Fruit fly (Drosophila melanogaster) whole organism, prepupa: ENCODE measurements around the gene brat.

Source experiments
- CG10631 ChIP-seq: fragments of 200-800 bp; sonication (Bioruptor generic); optimal IDR thresholded peaks from 2 replicates; lab custom pipeline; 2016; ENCODE audit warnings: missing biosample characterization, missing genetic modification characterization
- Ets96B ChIP-seq: fragments of 200-800 bp; optimal IDR thresholded peaks from 2 replicates; lab custom pipeline; 2019; ENCODE audit warnings: missing biosample characterization, mild to moderate bottlenecking, missing genetic modification characterization, moderate library complexity
- Gug ChIP-seq: fragments of 200-800 bp; sonication (Bioruptor generic); IDR thresholded peaks from 2 replicates; pipeline ENCODE4 v1.3.6; 2022; ENCODE audit warnings: missing biosample characterization, missing genetic modification characterization
- Sox102F ChIP-seq: fragments of 200-800 bp; sonication (Bioruptor generic); optimal IDR thresholded peaks from 2 replicates; lab custom pipeline; 2016; ENCODE audit warnings: missing biosample characterization, mild to moderate bottlenecking, missing genetic modification characterization
- achi ChIP-seq: fragments of 200-800 bp; sonication (Bioruptor generic); optimal IDR thresholded peaks from 3 replicates; lab custom pipeline; 2016; ENCODE audit warnings: missing biosample characterization, missing genetic modification characterization
- eg ChIP-seq: fragments of 200-800 bp; sonication (Bioruptor generic); IDR thresholded peaks from 3 replicates; pipeline ENCODE4 v1.3.6; 2022; ENCODE audit warnings: missing biosample characterization, missing genetic modification characterization
- fkh ChIP-seq: fragments of 200-800 bp; sonication (Bioruptor generic); optimal IDR thresholded peaks from 3 replicates; lab custom pipeline; 2017; ENCODE audit warnings: missing biosample characterization, mild to moderate bottlenecking, missing genetic modification characterization, moderate library complexity
- salr ChIP-seq, 2 experiments: fragments of 200-800 bp; sonication (Bioruptor generic); optimal IDR thresholded peaks; 3 replicates each; lab custom pipeline; 2016 to 2018; ENCODE audit warnings: missing biosample characterization in 2 of 2, missing genetic modification characterization in 2 of 2, mild to moderate bottlenecking in 1 of 2

dm6 chr2L:19138361-19139041 lies 4.9 kb downstream of the brat start:
- no peak for TF ChIP-seq achi
- TF ChIP-seq Gug (GFP tag; lab: Robert Waterston, UW) = no peak
- peak; percentile 14 for TF ChIP-seq fkh
- TF ChIP-seq eg (GFP tag; lab: Robert Waterston, UW) = no peak
- no peak for TF ChIP-seq CG10631 (GFP tag; lab: Kevin White, UChicago)
- TF ChIP-seq Ets96B (tag; lab: Kevin White, UChicago) = peak; percentile 15
- TF ChIP-seq salr (GFP tag; optimal IDR thresholded peaks at IDR 0.05; lab: Kevin White, UChicago) = no peak
- TF ChIP-seq Sox102F (GFP tag; lab: Kevin White, UChicago) = no peak
